Fruit fly (Drosophila melanogaster): Measurements from ENCODE around the gene TfIIA-S-2.

DNA sequence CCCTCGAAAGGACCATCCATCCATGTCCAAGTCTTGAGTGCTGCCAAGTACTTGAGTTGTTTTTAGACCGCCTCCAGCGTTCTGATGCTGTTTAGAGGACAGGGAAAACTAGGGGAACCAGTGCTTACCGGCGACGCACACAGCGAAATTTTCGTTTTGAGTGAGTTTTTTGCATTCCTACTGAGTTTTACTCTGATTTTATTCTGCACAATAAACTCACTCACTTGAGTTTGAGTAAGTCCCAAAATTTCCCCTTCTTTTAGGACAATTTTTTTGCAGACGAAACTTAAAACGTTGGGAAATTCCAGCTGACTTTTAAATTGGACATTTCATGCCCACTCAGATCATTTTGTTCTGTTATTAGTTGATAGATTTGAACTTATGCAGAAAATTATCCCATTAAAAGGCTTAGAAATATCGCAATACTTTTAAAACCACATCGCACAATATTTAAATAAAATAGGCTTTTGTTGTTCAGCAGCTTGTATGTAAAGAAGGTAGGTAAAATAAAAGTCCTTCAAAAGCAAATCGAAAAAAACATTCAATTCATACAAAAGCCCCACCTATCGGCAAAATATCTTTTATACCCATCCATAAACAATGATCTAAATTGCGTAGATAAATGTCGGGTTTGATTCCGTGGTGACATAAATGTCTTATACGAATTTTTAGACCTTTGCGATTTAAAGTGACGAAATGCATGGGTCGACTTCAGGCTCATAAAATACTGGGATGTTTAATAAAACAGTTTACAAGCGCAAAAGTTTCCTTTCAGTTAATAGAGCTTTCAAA, 1.8 kb downstream of the TfIIA-S-2 start:
- TF ChIP-seq CG8478 (optimal IDR thresholded peaks at IDR 0.05) (no peak), CTCF (optimal IDR thresholded peaks at IDR 0.05) (peak; percentile 74 to 85)

Data from S2 (cell line).